Worm (Caenorhabditis elegans): ENCODE measurements around the gene fbl-1.

- no peak for TF ChIP-seq lin-35 (GFP tag; optimal IDR thresholded peaks at IDR 0.05)
- TF ChIP-seq ceh-91 (GFP tag; IDR thresholded peaks at IDR 0.05) = no peak
- no peak for TF ChIP-seq pbrm-1 (GFP tag; IDR thresholded peaks at IDR 0.05)
- TF ChIP-seq Y53G8AR.9 (GFP tag; conservative IDR thresholded peaks at IDR 0.05) = no peak
- TF ChIP-seq ZK185.1 (tag; optimal IDR thresholded peaks at IDR 0.05; ENCODE audit: poor library complexity, severe bottlenecking) = no peak
- TF ChIP-seq ztf-28 (GFP tag; IDR thresholded peaks at IDR 0.05) = no peak
- TF ChIP-seq snpc-4 (GFP tag; optimal IDR thresholded peaks at IDR 0.05) = no peak
- no peak for TF ChIP-seq snpc-4 (tag; optimal IDR thresholded peaks at IDR 0.05)
Observed at ce11 chrIV:9538214-9538613, 2.4 kb upstream of the fbl-1 start.
